Worm (Caenorhabditis elegans): ENCODE data around the gene chdh-1.

chdh-1 gene

ce11 chrII:8747939-8748352 is 49.2 kb upstream of the chdh-1 start (continued):
- no peak for TF ChIP-seq ceh-31 (tag; optimal IDR thresholded peaks at IDR 0.05)
- no peak for TF ChIP-seq madf-2 (tag; optimal IDR thresholded peaks at IDR 0.05)
- TF ChIP-seq sox-2 (GFP tag; IDR thresholded peaks at IDR 0.05) = no peak
- TF ChIP-seq tbx-2 (tag; optimal IDR thresholded peaks at IDR 0.05) = peak; percentile 52
- TF ChIP-seq unc-42 (tag; optimal IDR thresholded peaks at IDR 0.05) = peak; percentile 60
- TF ChIP-seq ets-4 (tag; optimal IDR thresholded peaks at IDR 0.05) = no peak
- TF ChIP-seq ceh-34 (tag; optimal IDR thresholded peaks at IDR 0.05) = peak; percentile 68
- TF ChIP-seq ama-1 (optimal IDR thresholded peaks at IDR 0.05) = no peak
- TF ChIP-seq hlh-30 (tag; optimal IDR thresholded peaks at IDR 0.05; ENCODE audit: insufficient read depth) = no peak
- TF ChIP-seq dmd-4 (tag; optimal IDR thresholded peaks at IDR 0.05; ENCODE audit: borderline replicate concordance) = no peak
- no peak for TF ChIP-seq fkh-10 (GFP tag; optimal IDR thresholded peaks at IDR 0.05)
- no peak for TF ChIP-seq pha-4 (tag; optimal IDR thresholded peaks at IDR 0.05)
- no peak for TF ChIP-seq C38D4.7 (GFP tag; optimal IDR thresholded peaks at IDR 0.05)
- no peak for TF ChIP-seq unc-3 (GFP tag; conservative IDR thresholded peaks at IDR 0.05)
- TF ChIP-seq unc-3 (tag; optimal IDR thresholded peaks at IDR 0.05) = no peak
- no peak for TF ChIP-seq ceh-24 (tag; optimal IDR thresholded peaks at IDR 0.05)
- TF ChIP-seq ceh-2 (tag; optimal IDR thresholded peaks at IDR 0.05) = peak; percentile 56
- no peak for TF ChIP-seq ahr-1 (tag; optimal IDR thresholded peaks at IDR 0.05)
- TF ChIP-seq ttx-3 (tag; optimal IDR thresholded peaks at IDR 0.05) = no peak
- TF ChIP-seq hlh-8 (tag; optimal IDR thresholded peaks at IDR 0.05) = no peak
- no peak for TF ChIP-seq unc-86 (tag; optimal IDR thresholded peaks at IDR 0.05)
- TF ChIP-seq odd-2 (tag; optimal IDR thresholded peaks at IDR 0.05) = no peak
- TF ChIP-seq tbx-7 (tag; optimal IDR thresholded peaks at IDR 0.05) = no peak
- no peak for TF ChIP-seq hlh-15 (tag; optimal IDR thresholded peaks at IDR 0.05)
- TF ChIP-seq zip-5 (tag; optimal IDR thresholded peaks at IDR 0.05) = no peak
- TF ChIP-seq fax-1 (tag; optimal IDR thresholded peaks at IDR 0.05) = no peak
- TF ChIP-seq ztf-16 (tag; optimal IDR thresholded peaks at IDR 0.05) = no peak

DNA sequence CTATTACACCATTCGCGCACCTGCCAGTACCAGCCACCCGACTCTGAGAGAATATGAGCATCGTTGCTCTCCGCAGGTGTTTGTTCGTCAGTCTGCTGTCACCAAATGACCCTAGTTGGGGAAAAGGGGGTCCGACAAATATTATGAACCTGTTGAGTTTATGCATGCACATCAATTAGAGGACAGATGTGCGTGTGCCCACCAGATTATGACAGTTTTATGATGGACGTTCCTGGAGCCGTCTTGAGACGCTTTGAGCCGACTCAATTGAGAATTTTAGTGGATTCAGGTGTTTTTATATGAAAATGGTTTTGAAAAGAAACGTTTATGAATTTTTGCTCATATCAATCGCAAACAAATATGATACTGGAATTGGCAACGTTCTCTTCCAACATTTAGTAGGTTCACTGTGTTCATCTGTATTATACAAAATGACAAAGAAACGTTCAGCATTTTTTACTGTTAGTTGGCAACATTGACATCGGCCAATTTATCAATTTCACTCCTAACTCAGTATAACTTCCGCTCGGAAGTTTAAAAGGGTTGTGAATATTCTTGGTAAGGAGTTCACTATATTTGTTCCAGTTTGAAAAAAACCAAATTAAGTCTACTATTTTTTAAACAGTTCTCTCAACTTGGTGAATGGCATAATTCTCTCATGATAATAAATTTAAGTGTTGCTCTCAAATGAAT is 48.7 kb upstream of the chdh-1 start:
- TF ChIP-seq madf-2 (tag; optimal IDR thresholded peaks at IDR 0.05) (peak; percentile 20), tbx-2 (tag; optimal IDR thresholded peaks at IDR 0.05) (peak; percentile 19), hlh-13 (GFP tag; optimal IDR thresholded peaks at IDR 0.05) (no peak), pros-1 (tag; optimal IDR thresholded peaks at IDR 0.05) (no peak), unc-3 (GFP tag; conservative IDR thresholded peaks at IDR 0.05) (no peak), unc-3 (tag; optimal IDR thresholded peaks at IDR 0.05) (no peak), K09A11.1 (tag; optimal IDR thresholded peaks at IDR 0.05; ENCODE audit: insufficient read depth) (no peak), unc-55 (GFP tag; optimal IDR thresholded peaks at IDR 0.05) (peak; percentile 77), ceh-9 (tag; optimal IDR thresholded peaks at IDR 0.05) (no peak), ref-2 (tag; optimal IDR thresholded peaks at IDR 0.05) (peak; percentile 38)

- no peak for TF ChIP-seq K02D7.2 (tag; optimal IDR thresholded peaks at IDR 0.05)
- TF ChIP-seq nfya-1 (tag; optimal IDR thresholded peaks at IDR 0.05) = no peak
- TF ChIP-seq hlh-13 (GFP tag; optimal IDR thresholded peaks at IDR 0.05) = no peak
Measured at ce11 chrII:8746298-8746775, 47.6 kb upstream of the chdh-1 start.

DNA sequence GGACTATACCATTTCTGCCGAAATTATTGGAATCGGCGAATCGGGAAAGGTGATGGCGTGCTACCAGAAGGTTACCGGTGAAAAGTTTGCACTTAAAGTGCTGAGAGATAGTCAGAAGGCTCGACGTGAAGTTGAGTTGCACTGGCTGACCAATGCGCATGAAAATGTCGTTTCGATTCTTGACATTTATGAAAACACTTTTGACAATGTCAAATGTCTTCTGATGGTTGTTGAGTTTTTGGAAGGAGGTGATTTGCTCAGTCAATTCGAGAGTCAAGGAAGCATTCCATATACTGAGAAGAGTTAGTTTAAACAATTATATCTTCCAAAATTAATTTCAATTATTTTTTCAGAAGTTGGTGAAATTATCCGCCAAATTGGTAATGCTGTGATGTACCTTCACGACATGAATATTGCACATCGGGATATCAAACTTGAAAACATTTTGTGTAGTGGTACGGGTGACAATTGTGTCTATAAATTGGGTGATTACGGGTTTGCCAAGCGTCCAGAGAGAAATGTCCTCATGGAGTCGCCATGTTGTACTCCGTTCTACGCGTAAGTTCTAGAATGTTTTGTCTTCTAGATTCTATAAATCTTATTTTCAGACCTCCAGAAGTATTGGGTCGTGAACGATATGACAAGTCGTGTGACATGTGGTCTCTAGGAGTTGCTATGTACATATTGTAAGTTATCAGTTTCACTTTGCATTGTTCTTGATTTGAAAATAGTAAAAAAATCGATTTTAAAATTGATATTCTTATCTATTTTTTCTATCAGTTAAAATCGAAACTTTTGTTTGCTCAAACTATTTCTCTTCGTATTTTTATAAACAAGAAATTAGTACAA is 46.9 kb upstream of the chdh-1 start:
- no peak for TF ChIP-seq pha-2 (tag; optimal IDR thresholded peaks at IDR 0.05)
- no peak for TF ChIP-seq pqm-1 (tag; optimal IDR thresholded peaks at IDR 0.05)
- no peak for TF ChIP-seq rnt-1 (tag; optimal IDR thresholded peaks at IDR 0.05)
- TF ChIP-seq unc-55 (GFP tag; optimal IDR thresholded peaks at IDR 0.05) = no peak
- no peak for TF ChIP-seq ztf-16 (tag; optimal IDR thresholded peaks at IDR 0.05)
- no peak for TF ChIP-seq nhr-11 (tag; optimal IDR thresholded peaks at IDR 0.05)
- TF ChIP-seq nfya-1 (tag; optimal IDR thresholded peaks at IDR 0.05) = no peak
- no peak for TF ChIP-seq eyg-1 (tag; optimal IDR thresholded peaks at IDR 0.05)
- no peak for TF ChIP-seq ceh-18 (tag; optimal IDR thresholded peaks at IDR 0.05)
- TF ChIP-seq elt-2 (tag; optimal IDR thresholded peaks at IDR 0.05) = no peak
- TF ChIP-seq tbx-2 (tag; optimal IDR thresholded peaks at IDR 0.05) = no peak
- TF ChIP-seq pat-9 (tag; optimal IDR thresholded peaks at IDR 0.05) = no peak
- no peak for TF ChIP-seq nhr-232 (tag; optimal IDR thresholded peaks at IDR 0.05)
- no peak for TF ChIP-seq unc-42 (tag; optimal IDR thresholded peaks at IDR 0.05)

Data from whole organism, late embryonic.